Fruit fly (Drosophila melanogaster): Measurements from ENCODE around the gene Lsd-2.
A peak's percentile ranks its signal among the peaks of the same experiment; 100 is the strongest.

The Lsd-2 gene

DNA sequence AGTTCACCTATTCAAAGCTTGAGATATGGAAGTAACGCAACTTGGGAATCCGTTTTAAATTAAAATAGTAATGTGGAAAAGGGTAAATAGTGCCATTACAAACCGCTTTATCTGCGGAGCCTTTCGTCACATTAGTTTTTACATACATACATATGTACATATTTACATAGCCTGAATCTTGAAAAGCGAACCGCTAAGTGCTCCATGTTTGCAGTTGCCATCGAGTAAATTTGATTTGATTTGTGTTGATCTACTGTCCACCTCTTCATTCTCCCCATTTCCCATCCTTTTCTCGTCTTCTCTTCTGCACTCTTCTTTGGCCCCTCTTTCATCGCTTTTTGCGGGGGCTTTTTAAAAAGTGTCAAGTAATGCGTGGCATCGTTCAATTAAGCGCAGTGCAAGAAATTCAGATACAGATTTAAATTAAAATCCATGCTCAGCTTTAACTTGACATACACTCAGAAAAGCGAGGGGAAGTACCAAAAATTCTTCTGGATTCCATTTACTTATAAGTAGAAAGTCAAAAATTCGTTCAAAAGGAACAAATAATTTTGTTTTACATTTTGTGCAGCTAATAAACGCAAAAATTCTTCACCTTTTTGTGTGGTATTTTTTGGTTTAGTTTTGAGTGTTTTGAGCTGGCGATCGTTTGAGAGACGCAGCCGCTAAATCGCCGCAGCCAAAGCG lies 32.9 kb downstream of the Lsd-2 start (continued):
- peak; percentile 65 for TF ChIP-seq CoRest (tag; optimal IDR thresholded peaks at IDR 0.05)
- peak; percentile 89 for TF ChIP-seq CG18619 (GFP tag; optimal IDR thresholded peaks at IDR 0.05)
- no peak for TF ChIP-seq Chrac-16 (GFP tag; optimal IDR thresholded peaks at IDR 0.05)
- TF ChIP-seq Atf6 (GFP tag; IDR thresholded peaks at IDR 0.05) = peak; percentile 78
- peak; percentile 81 for TF ChIP-seq schlank (tag; optimal IDR thresholded peaks at IDR 0.05)
- peak; percentile 89 for TF ChIP-seq CG11398 (GFP tag; optimal IDR thresholded peaks at IDR 0.05)
- no peak for TF ChIP-seq CG14667 (GFP tag; IDR thresholded peaks at IDR 0.05)
- TF ChIP-seq lilli (GFP tag; optimal IDR thresholded peaks at IDR 0.05) = no peak
- TF ChIP-seq wor (GFP tag; IDR thresholded peaks at IDR 0.05) = no peak
- TF ChIP-seq CG6765 (GFP tag; optimal IDR thresholded peaks at IDR 0.05) = peak; percentile 80
- TF ChIP-seq CG7928 (GFP tag; optimal IDR thresholded peaks at IDR 0.05) = peak; percentile 61
- no peak for TF ChIP-seq Lim3 (GFP tag; IDR thresholded peaks at IDR 0.05)
- peak; percentile 18; the same call in 1 of the 2 replicates for TF ChIP-seq CG31224 (GFP tag; IDR thresholded peaks at IDR 0.05)
- TF ChIP-seq CG6175 (GFP tag; IDR thresholded peaks at IDR 0.05) = no peak
- no peak for TF ChIP-seq fd102C (GFP tag; optimal IDR thresholded peaks at IDR 0.05)
- TF ChIP-seq CG15269 (tag; optimal IDR thresholded peaks at IDR 0.05) = peak; percentile 70
- peak; percentile 99 for TF ChIP-seq ATbp (GFP tag; optimal IDR thresholded peaks at IDR 0.05)
- TF ChIP-seq CG12769 (tag; optimal IDR thresholded peaks at IDR 0.05) = peak; percentile 76
- no peak for TF ChIP-seq CG16815 (GFP tag; optimal IDR thresholded peaks at IDR 0.05)
- TF ChIP-seq Pdp1 (GFP tag; optimal IDR thresholded peaks at IDR 0.05) = peak; percentile 45 to 77
- peak; percentile 86 for TF ChIP-seq Xrp1 (GFP tag; IDR thresholded peaks at IDR 0.05)
- peak; percentile 49 for TF ChIP-seq tin (GFP tag; optimal IDR thresholded peaks at IDR 0.05)
- TF ChIP-seq dysf (GFP tag; IDR thresholded peaks at IDR 0.05) = peak; percentile 47; the same call in 2 of the 3 replicates
- peak; percentile 45 for TF ChIP-seq Kr (GFP tag; optimal IDR thresholded peaks at IDR 0.05)
- TF ChIP-seq Mad (GFP tag; optimal IDR thresholded peaks at IDR 0.05) = peak; percentile 58
- peak; percentile 86 for TF ChIP-seq grn (GFP tag; optimal IDR thresholded peaks at IDR 0.05)
- no peak for TF ChIP-seq pzg (GFP tag; optimal IDR thresholded peaks at IDR 0.05)
- TF ChIP-seq CG11696 (GFP tag; IDR thresholded peaks at IDR 0.05) = 0 out of 2 replicates have a peak, but pooled peaks have one; percentile 22
- TF ChIP-seq BEAF-32 (GFP tag; optimal IDR thresholded peaks at IDR 0.05) = no peak
- peak; percentile 83 for TF ChIP-seq CG10654 (GFP tag; optimal IDR thresholded peaks at IDR 0.05)
- TF ChIP-seq Stat92E (GFP tag; optimal IDR thresholded peaks at IDR 0.05) = no peak
- peak; percentile 77 for TF ChIP-seq sqz (GFP tag; optimal IDR thresholded peaks at IDR 0.05)
- TF ChIP-seq CG4328 (GFP tag; optimal IDR thresholded peaks at IDR 0.05) = peak; percentile 88
- TF ChIP-seq zen2 (GFP tag; IDR thresholded peaks at IDR 0.05; ENCODE audit: partially characterized antibody) = no peak
- TF ChIP-seq CG18262 (tag; optimal IDR thresholded peaks at IDR 0.05) = peak; percentile 66
- TF ChIP-seq BtbVII (GFP tag; optimal IDR thresholded peaks at IDR 0.05) = peak; percentile 88
- peak; percentile 85 for TF ChIP-seq tap (tag; optimal IDR thresholded peaks at IDR 0.05)
- TF ChIP-seq Hr51 (GFP tag; optimal IDR thresholded peaks at IDR 0.05) = peak; percentile 52 to 57
- peak; percentile 93 for TF ChIP-seq sr (GFP tag; IDR thresholded peaks at IDR 0.05)
- peak; percentile 64 for TF ChIP-seq CG2712 (tag; optimal IDR thresholded peaks at IDR 0.05)
- TF ChIP-seq CG4282 (GFP tag; optimal IDR thresholded peaks at IDR 0.05) = no peak
- peak; percentile 86 for TF ChIP-seq CG15011 (GFP tag; optimal IDR thresholded peaks at IDR 0.05)
- TF ChIP-seq gem (tag; optimal IDR thresholded peaks at IDR 0.05) = peak; percentile 79
- peak; percentile 42 for TF ChIP-seq Sry-δ (GFP tag; optimal IDR thresholded peaks at IDR 0.05)
- peak; percentile 54 for TF ChIP-seq Dad (GFP tag; optimal IDR thresholded peaks at IDR 0.05)
